Worm (Caenorhabditis elegans) whole organism, L4 larva: ENCODE results near the gene T05A12.3.

Source experiments
- F10B5.3 ChIP-seq: sonication (generic microtip); optimal IDR thresholded peaks from 2 replicates; lab custom pipeline; 2016; ENCODE audit warnings: mild to moderate bottlenecking, missing genetic modification characterization, missing compliant biosample characterization
- F37D6.2 ChIP-seq: sonication (generic microtip); optimal IDR thresholded peaks from 2 replicates; lab custom pipeline; 2016; ENCODE audit warnings: mild to moderate bottlenecking, missing genetic modification characterization, missing compliant biosample characterization
- F44E2.7 ChIP-seq: fragments of 200-800 bp; sonication (Bioruptor generic); IDR thresholded peaks from 2 replicates; pipeline ENCODE4 v2.1.2; 2022; ENCODE audit warnings: missing genetic modification characterization, missing compliant biosample characterization
- R02D3.7 ChIP-seq: fragments of 150-350 bp; sonication (generic microtip); optimal IDR thresholded peaks from 3 replicates; lab custom pipeline; 2014; ENCODE audit warnings: missing biosample characterization, missing genetic modification characterization
- T26A8.4 ChIP-seq: fragments of 200-800 bp; sonication (Bioruptor generic); IDR thresholded peaks from 2 replicates; pipeline ENCODE4 v1.3.6; 2022; ENCODE audit warnings: missing genetic modification characterization, missing compliant biosample characterization
- Y105C5A.15 ChIP-seq: fragments of 200-800 bp; sonication (Bioruptor generic); IDR thresholded peaks from 2 replicates; pipeline ENCODE4 v1.3.6; 2022; ENCODE audit warnings: missing genetic modification characterization, missing compliant biosample characterization
- arid-1 ChIP-seq: fragments of 200-800 bp; sonication (Bioruptor generic); conservative IDR thresholded peaks from 2 replicates; pipeline ENCODE4 v1.3.6; 2022; ENCODE audit warnings: missing genetic modification reagents, missing genetic modification characterization, missing compliant biosample characterization
- ceh-20 ChIP-seq: fragments of 200-800 bp; sonication (Bioruptor generic); IDR thresholded peaks from 2 replicates; pipeline ENCODE4 v1.3.6; 2022; ENCODE audit warnings: missing genetic modification reagents, missing genetic modification characterization, missing compliant biosample characterization
- ceh-28 ChIP-seq: fragments of 150-350 bp; optimal IDR thresholded peaks from 2 replicates; lab custom pipeline; 2014; ENCODE audit warnings: missing biosample characterization, missing genetic modification reagents, missing genetic modification characterization
- ces-1 ChIP-seq: fragments of 150-350 bp; sonication (generic microtip); optimal IDR thresholded peaks from 4 replicates; lab custom pipeline; 2014; ENCODE audit warnings: missing biosample characterization, missing genetic modification reagents, missing genetic modification characterization
- cey-2 ChIP-seq: sonication (generic microtip); optimal IDR thresholded peaks from 3 replicates; lab custom pipeline; 2017; ENCODE audit warnings: missing genetic modification characterization, mild to moderate bottlenecking, missing compliant biosample characterization, antibody characterized with exemption, borderline replicate concordance; ENCODE audit not compliant: insufficient read depth
- daf-12 ChIP-seq: fragments of 150-350 bp; optimal IDR thresholded peaks from 2 replicates; lab custom pipeline; 2014; ENCODE audit warnings: missing biosample characterization, missing genetic modification reagents, missing genetic modification characterization
- daf-16 ChIP-seq, 3 experiments: sonication (generic microtip); optimal IDR thresholded peaks; 2 replicates each; lab custom pipeline; 2016 to 2017; ENCODE audit warnings: missing genetic modification characterization in 3 of 3, missing genetic modification reagents in 3 of 3, mild to moderate bottlenecking in 2 of 3, missing compliant biosample characterization in 2 of 3, missing biosample characterization in 1 of 3, moderate library complexity in 1 of 3
- daf-19 ChIP-seq: fragments of 200-800 bp; sonication (Bioruptor generic); conservative IDR thresholded peaks from 2 replicates; pipeline ENCODE4 v1.3.6; 2022; ENCODE audit warnings: missing genetic modification characterization, missing compliant biosample characterization
- daf-8 ChIP-seq: fragments of 200-800 bp; sonication (Bioruptor generic); IDR thresholded peaks from 2 replicates; pipeline ENCODE4 v1.3.6; 2022; ENCODE audit warnings: missing genetic modification characterization, missing compliant biosample characterization
- dmd-6 ChIP-seq: fragments of 200-800 bp; sonication (Bioruptor generic); IDR thresholded peaks from 2 replicates; pipeline ENCODE4 v1.3.6; 2022; ENCODE audit warnings: missing genetic modification reagents, missing genetic modification characterization, missing compliant biosample characterization
- dmd-8 ChIP-seq: fragments of 200-800 bp; sonication (Bioruptor generic); IDR thresholded peaks from 2 replicates; pipeline ENCODE4 v1.3.6; 2022; ENCODE audit warnings: missing genetic modification characterization, missing compliant biosample characterization
- dmd-9 ChIP-seq: fragments of 200-800 bp; sonication (Bioruptor generic); IDR thresholded peaks from 2 replicates; pipeline ENCODE4 v1.3.6; 2022; ENCODE audit warnings: missing genetic modification reagents, missing genetic modification characterization, missing compliant biosample characterization
- dpl-1 ChIP-seq: fragments of 150-350 bp; optimal IDR thresholded peaks from 2 replicates; lab custom pipeline; 2014; ENCODE audit warnings: missing biosample characterization, missing genetic modification reagents, missing genetic modification characterization
- duxl-1 ChIP-seq: sonication (generic microtip); optimal IDR thresholded peaks from 2 replicates; lab custom pipeline; 2016; ENCODE audit warnings: mild to moderate bottlenecking, missing genetic modification characterization, moderate library complexity, missing compliant biosample characterization; ENCODE audit not compliant: poor library complexity
- dve-1 ChIP-seq: sonication (generic microtip); optimal IDR thresholded peaks from 2 replicates; lab custom pipeline; 2017; ENCODE audit warnings: antibody characterized with exemption, mild to moderate bottlenecking, missing genetic modification characterization, missing compliant biosample characterization; ENCODE audit not compliant: insufficient read depth
- egl-43 ChIP-seq: fragments of 200-800 bp; sonication (Bioruptor generic); IDR thresholded peaks from 2 replicates; pipeline ENCODE4 v1.3.6; 2022; ENCODE audit warnings: missing genetic modification reagents, missing genetic modification characterization, missing compliant biosample characterization
- fos-1 ChIP-seq: fragments of 150-350 bp; optimal IDR thresholded peaks from 2 replicates; lab custom pipeline; 2014; ENCODE audit warnings: missing biosample characterization, missing genetic modification characterization
- hif-1 ChIP-seq, 2 experiments: sonication (generic microtip); optimal IDR thresholded peaks; 2 replicates each; lab custom pipeline; 2016 to 2017; ENCODE audit warnings: missing compliant biosample characterization in 2 of 2, missing genetic modification characterization in 2 of 2, missing genetic modification reagents in 2 of 2, missing genotype in 2 of 2, mild to moderate bottlenecking in 1 of 2
- hlh-11 ChIP-seq: fragments of 200-800 bp; sonication (Bioruptor generic); optimal IDR thresholded peaks from 2 replicates; lab custom pipeline; 2018; ENCODE audit warnings: mild to moderate bottlenecking, missing genetic modification characterization, missing compliant biosample characterization
- lin-1 ChIP-seq: fragments of 200-800 bp; sonication (Bioruptor generic); IDR thresholded peaks from 2 replicates; pipeline ENCODE4 v1.3.6; 2022; ENCODE audit warnings: missing genetic modification reagents, missing genetic modification characterization, missing compliant biosample characterization
- lin-39 ChIP-seq: fragments of 150-350 bp; optimal IDR thresholded peaks from 2 replicates; lab custom pipeline; 2014; ENCODE audit warnings: missing biosample characterization, missing genetic modification reagents, missing genetic modification characterization
- lir-3 ChIP-seq: sonication (generic microtip); optimal IDR thresholded peaks from 2 replicates; lab custom pipeline; 2016; ENCODE audit warnings: mild to moderate bottlenecking, missing genetic modification characterization, missing compliant biosample characterization
- madf-5 ChIP-seq, 2 experiments: fragments of 200-800 bp; sonication (Bioruptor generic); IDR thresholded peaks; 2 replicates each; pipeline ENCODE4 v1.3.6; 2022; ENCODE audit warnings: missing compliant biosample characterization in 2 of 2, missing genetic modification characterization in 2 of 2
- mep-1 ChIP-seq: fragments of 150-350 bp; sonication (generic microtip); optimal IDR thresholded peaks from 3 replicates; lab custom pipeline; 2014; ENCODE audit warnings: missing biosample characterization, missing genetic modification characterization
- mes-2 ChIP-seq: sonication (generic microtip); optimal IDR thresholded peaks from 2 replicates; lab custom pipeline; 2016; ENCODE audit warnings: missing genotype, mild to moderate bottlenecking, missing genetic modification characterization, missing compliant biosample characterization; ENCODE audit not compliant: poor library complexity, severe bottlenecking
- mxl-2 ChIP-seq: fragments of 200-800 bp; sonication (Bioruptor generic); conservative IDR thresholded peaks from 2 replicates; pipeline ENCODE4 v1.3.6; 2022; ENCODE audit warnings: missing genetic modification reagents, missing genetic modification characterization, missing compliant biosample characterization
- mxl-3 ChIP-seq: fragments of 200-800 bp; sonication (Bioruptor generic); optimal IDR thresholded peaks from 2 replicates; lab custom pipeline; 2018; ENCODE audit warnings: mild to moderate bottlenecking, missing genetic modification characterization, missing compliant biosample characterization
- nhr-10 ChIP-seq: fragments of 150-350 bp; optimal IDR thresholded peaks from 2 replicates; lab custom pipeline; 2014; ENCODE audit warnings: missing biosample characterization, missing genetic modification characterization
- nhr-102 ChIP-seq: sonication (generic microtip); optimal IDR thresholded peaks from 2 replicates; lab custom pipeline; 2016; ENCODE audit warnings: mild to moderate bottlenecking, missing genetic modification characterization, moderate library complexity, missing compliant biosample characterization
- nhr-11 ChIP-seq: fragments of 150-350 bp; optimal IDR thresholded peaks from 2 replicates; lab custom pipeline; 2014; ENCODE audit warnings: missing biosample characterization, missing genetic modification characterization
- nhr-237 ChIP-seq: sonication (generic microtip); optimal IDR thresholded peaks from 2 replicates; lab custom pipeline; 2017; ENCODE audit warnings: missing biosample characterization, missing genetic modification characterization
- nhr-48 ChIP-seq: sonication (generic microtip); optimal IDR thresholded peaks from 2 replicates; lab custom pipeline; 2016; ENCODE audit warnings: mild to moderate bottlenecking, missing genetic modification characterization, missing compliant biosample characterization
- nhr-6 ChIP-seq: fragments of 150-350 bp; optimal IDR thresholded peaks from 2 replicates; lab custom pipeline; 2014; ENCODE audit warnings: missing biosample characterization, missing genetic modification characterization
- nhr-76 ChIP-seq: fragments of 150-350 bp; optimal IDR thresholded peaks from 2 replicates; lab custom pipeline; 2014; ENCODE audit warnings: missing biosample characterization, missing genetic modification characterization
- pha-4 ChIP-seq, 2 experiments: fragments of 150-350 bp in 1 of 2; fragments of 200-800 bp in 1 of 2; sonication (Bioruptor generic) in 1 of 2; IDR thresholded peaks in 1 of 2; optimal IDR thresholded peaks in 1 of 2; 2 replicates each; pipeline versions ENCODE4 v1.3.6 to Lab custom; 2014 to 2022; ENCODE audit warnings: missing genetic modification characterization in 2 of 2, missing genetic modification reagents in 2 of 2, missing biosample characterization in 1 of 2, missing compliant biosample characterization in 1 of 2
- rbr-2 ChIP-seq: sonication (generic microtip); optimal IDR thresholded peaks from 2 replicates; lab custom pipeline; 2016; ENCODE audit warnings: missing genotype, missing genetic modification characterization, missing compliant biosample characterization
- saeg-2 ChIP-seq: fragments of 200-800 bp; sonication (Bioruptor generic); IDR thresholded peaks from 2 replicates; pipeline ENCODE4 v1.3.6; 2022; ENCODE audit warnings: missing genetic modification reagents, missing genetic modification characterization, missing compliant biosample characterization
- snpc-1.2 ChIP-seq: fragments of 200-800 bp; sonication (Bioruptor generic); IDR thresholded peaks from 2 replicates; pipeline ENCODE4 v1.3.6; 2022; ENCODE audit warnings: missing genetic modification reagents, missing genetic modification characterization, missing compliant biosample characterization
- snpc-4 ChIP-seq: fragments of 150-350 bp; optimal IDR thresholded peaks from 2 replicates; lab custom pipeline; 2014; ENCODE audit warnings: missing biosample characterization, missing genetic modification characterization
- spr-1 ChIP-seq: sonication (generic microtip); optimal IDR thresholded peaks from 2 replicates; lab custom pipeline; 2016; ENCODE audit warnings: mild to moderate bottlenecking, missing genetic modification characterization, missing compliant biosample characterization
- unc-130 ChIP-seq: sonication (generic microtip); optimal IDR thresholded peaks from 2 replicates; lab custom pipeline; 2016; ENCODE audit warnings: missing genetic modification reagents, missing genetic modification characterization, missing compliant biosample characterization
- unc-39 ChIP-seq: sonication (generic microtip); optimal IDR thresholded peaks from 2 replicates; lab custom pipeline; 2017; ENCODE audit warnings: missing biosample characterization, missing genetic modification characterization
- zip-11 ChIP-seq: fragments of 200-800 bp; sonication (Bioruptor generic); IDR thresholded peaks from 2 replicates; pipeline ENCODE4 v1.3.6; 2022; ENCODE audit warnings: missing genetic modification characterization, missing compliant biosample characterization
- zip-2 ChIP-seq: fragments of 150-350 bp; optimal IDR thresholded peaks from 2 replicates; lab custom pipeline; 2014; ENCODE audit warnings: missing biosample characterization, missing genetic modification characterization
- ztf-7 ChIP-seq: fragments of 150-350 bp; optimal IDR thresholded peaks from 2 replicates; lab custom pipeline; 2014; ENCODE audit warnings: missing biosample characterization, missing genetic modification characterization

The T05A12.3 gene

ce11 chrIV:6887601-6888099, at the start of gene T05A12.3, which contains the start of gene T05A12.4:
TSS of gene T05A12.3 (minus strand) at chrIV:6887651.
TSS of gene T05A12.4 (plus strand) at chrIV:6887948.
- TF ChIP-seq fos-1 (no peak), Y105C5A.15 (no peak), F44E2.7 (GFP tag; lab: Robert Waterston, UW) (no peak), nhr-10 (tag; lab: Kevin White, UChicago) (no peak), pha-4 (GFP tag; IDR thresholded peaks at IDR 0.05; lab: Robert Waterston, UW) (no peak), pha-4 (tag; optimal IDR thresholded peaks at IDR 0.05; lab: Kevin White, UChicago) (no peak), daf-8 (GFP tag; lab: Robert Waterston, UW) (no peak), daf-19 (GFP tag; lab: Robert Waterston, UW) (no peak), ceh-20 (GFP tag; lab: Robert Waterston, UW) (no peak), rbr-2 (tag; lab: Kevin White, UChicago) (no peak), unc-130 (GFP tag; lab: Kevin White, UChicago) (peak; percentile 86), egl-43 (no peak), lir-3 (tag; lab: Kevin White, UChicago) (no peak), dmd-8 (no peak), ces-1 (no peak), dve-1 (tag; lab: Kevin White, UChicago) (no peak), mxl-2 (GFP tag; lab: Robert Waterston, UW) (no peak), dpl-1 (GFP tag; lab: Kevin White, UChicago) (no peak), mep-1 (no peak), T26A8.4 (no peak), lin-1 (no peak), spr-1 (no peak), nhr-6 (tag; lab: Kevin White, UChicago) (peak; percentile 44), ceh-28 (peak; percentile 39), R02D3.7 (tag; lab: Kevin White, UChicago) (no peak), mes-2 (tag; lab: Kevin White, UChicago) (no peak), snpc-4 (tag; lab: Kevin White, UChicago) (no peak), duxl-1 (tag; lab: Kevin White, UChicago) (no peak), mxl-3 (GFP tag; lab: Kevin White, UChicago) (peak; percentile 78), dmd-6 (peak; percentile 46), F37D6.2 (tag; lab: Kevin White, UChicago) (no peak), nhr-237 (tag; lab: Kevin White, UChicago) (no peak), hlh-11 (tag; lab: Kevin White, UChicago) (no peak), daf-16 (GFP tag; optimal IDR thresholded peaks at IDR 0.05; lab: Kevin White, UChicago) (no peak), daf-16 (tag; optimal IDR thresholded peaks at IDR 0.05; lab: Kevin White, UChicago) (no peak), zip-11 (GFP tag; lab: Robert Waterston, UW) (no peak), hif-1 (tag; optimal IDR thresholded peaks at IDR 0.05; lab: Kevin White, UChicago) (no peak), nhr-76 (tag; lab: Kevin White, UChicago) (no peak), dmd-9 (GFP tag; lab: Robert Waterston, UW) (0 out of 2 replicates have a peak, but pooled peaks have one; percentile 21), zip-2 (tag; lab: Kevin White, UChicago) (no peak), F10B5.3 (tag; lab: Kevin White, UChicago) (no peak), arid-1 (no peak), unc-39 (tag; lab: Kevin White, UChicago) (no peak), ztf-7 (no peak), snpc-1.2 (GFP tag; lab: Robert Waterston, UW) (peak; percentile 91), nhr-102 (tag; lab: Kevin White, UChicago) (no peak), madf-5 (GFP tag; IDR thresholded peaks at IDR 0.05; lab: Robert Waterston, UW) (no peak), lin-39 (tag; lab: Kevin White, UChicago) (no peak), cey-2 (tag; lab: Kevin White, UChicago) (no peak), saeg-2 (GFP tag; lab: Robert Waterston, UW) (no peak), nhr-11 (tag; lab: Kevin White, UChicago) (no peak), daf-12 (tag; lab: Kevin White, UChicago) (no peak), nhr-48 (tag; lab: Kevin White, UChicago) (peak; percentile 24)
